Fruit fly (Drosophila melanogaster): ENCODE results near the gene CG12480.
A peak's percentile ranks its signal among the peaks of the same experiment; 100 is the strongest.

The CG12480 gene

DNA sequence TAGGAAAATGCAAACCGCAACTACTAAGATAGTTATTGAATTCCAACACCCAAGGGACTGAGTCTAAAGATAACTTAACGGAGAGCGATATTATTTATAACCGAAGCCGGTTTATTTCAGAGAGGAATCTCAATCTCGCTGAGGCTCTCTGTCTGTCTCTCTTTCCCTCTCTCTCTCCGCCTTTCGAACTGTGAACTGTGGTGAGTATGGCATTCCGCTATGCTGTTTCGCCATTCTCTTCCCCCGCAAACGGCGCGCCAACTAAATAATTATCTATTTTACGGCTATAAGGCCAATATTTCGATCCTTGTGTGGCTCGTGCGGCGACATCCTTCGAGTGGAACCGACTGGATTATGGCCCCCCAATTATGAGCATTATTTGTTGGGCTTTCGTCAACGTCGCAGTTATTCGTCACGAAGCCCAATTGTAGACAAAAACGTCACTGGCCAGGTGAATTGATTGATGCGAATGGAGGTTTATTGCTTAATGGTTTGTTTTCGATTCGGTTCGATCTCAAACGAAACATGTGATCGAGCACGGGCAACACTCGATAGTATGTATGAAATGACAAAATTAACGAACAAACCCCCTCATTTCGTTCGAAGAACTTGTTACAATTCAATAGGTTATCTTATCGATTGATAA lies 42.9 kb downstream of the CG12480 start (continued):
- TF ChIP-seq CG12942 (GFP tag; optimal IDR thresholded peaks at IDR 0.05) = no peak
- no peak for TF ChIP-seq CTCF (GFP tag; optimal IDR thresholded peaks at IDR 0.05)
- no peak for TF ChIP-seq Six4 (GFP tag; optimal IDR thresholded peaks at IDR 0.05)
- no peak for TF ChIP-seq CoRest (tag; optimal IDR thresholded peaks at IDR 0.05)
- no peak for TF ChIP-seq CG18262 (tag; optimal IDR thresholded peaks at IDR 0.05)
- TF ChIP-seq TFAM (GFP tag; optimal IDR thresholded peaks at IDR 0.05) = no peak
- no peak for TF ChIP-seq CG9609 (GFP tag; optimal IDR thresholded peaks at IDR 0.05)
- no peak for TF ChIP-seq CG10462 (GFP tag; optimal IDR thresholded peaks at IDR 0.05)
- TF ChIP-seq CG4282 (GFP tag; optimal IDR thresholded peaks at IDR 0.05) = no peak
- no peak for TF ChIP-seq fru (optimal IDR thresholded peaks at IDR 0.05)
- no peak for TF ChIP-seq toy (GFP tag; IDR thresholded peaks at IDR 0.05)
- TF ChIP-seq org-1 (GFP tag; optimal IDR thresholded peaks at IDR 0.05) = no peak
- TF ChIP-seq Dek (tag; optimal IDR thresholded peaks at IDR 0.05) = no peak
- TF ChIP-seq btn (GFP tag; optimal IDR thresholded peaks at IDR 0.05) = no peak
- TF ChIP-seq Deaf1 (tag; optimal IDR thresholded peaks at IDR 0.05) = peak; percentile 46
- TF ChIP-seq CG13424 (tag; optimal IDR thresholded peaks at IDR 0.05) = no peak
- TF ChIP-seq ken (GFP tag; IDR thresholded peaks at IDR 0.05) = no peak
- peak; percentile 4 for TF ChIP-seq CG17568 (GFP tag; optimal IDR thresholded peaks at IDR 0.05)
- no peak for TF ChIP-seq CG18476 (GFP tag; optimal IDR thresholded peaks at IDR 0.05)
- no peak for TF ChIP-seq Sox100B (GFP tag; optimal IDR thresholded peaks at IDR 0.05)
- no peak for TF ChIP-seq Hr3 (GFP tag; optimal IDR thresholded peaks at IDR 0.05)
- TF ChIP-seq CG18599 (GFP tag; optimal IDR thresholded peaks at IDR 0.05) = no peak
- no peak for TF ChIP-seq Hand (GFP tag; optimal IDR thresholded peaks at IDR 0.05)
- no peak for TF ChIP-seq ase (GFP tag; IDR thresholded peaks at IDR 0.05)
- TF ChIP-seq sens (GFP tag) = no peak
- no peak for TF ChIP-seq zf30C (GFP tag; optimal IDR thresholded peaks at IDR 0.05)
- TF ChIP-seq CG14667 (GFP tag; IDR thresholded peaks at IDR 0.05) = no peak
- peak; percentile 34 for TF ChIP-seq CG13894 (tag; optimal IDR thresholded peaks at IDR 0.05)
- no peak for TF ChIP-seq pfk (GFP tag; optimal IDR thresholded peaks at IDR 0.05)
- peak; percentile 4 for TF ChIP-seq cg (GFP tag; optimal IDR thresholded peaks at IDR 0.05)
- no peak for TF ChIP-seq CG7271 (tag; optimal IDR thresholded peaks at IDR 0.05)
- TF ChIP-seq Jarid2 (GFP tag; optimal IDR thresholded peaks at IDR 0.05) = no peak
- no peak for TF ChIP-seq CG1024 (GFP tag; IDR thresholded peaks at IDR 0.05)
- no peak for TF ChIP-seq bcd (GFP tag; optimal IDR thresholded peaks at IDR 0.05)
- TF ChIP-seq CG2120 (GFP tag; optimal IDR thresholded peaks at IDR 0.05) = no peak
- no peak for TF ChIP-seq CG9437 (GFP tag; optimal IDR thresholded peaks at IDR 0.05)
- TF ChIP-seq crc (GFP tag; optimal IDR thresholded peaks at IDR 0.05) = no peak
- TF ChIP-seq yki (optimal IDR thresholded peaks at IDR 0.05) = peak; percentile 83
- no peak for TF ChIP-seq CG12236 (GFP tag; optimal IDR thresholded peaks at IDR 0.05)
- TF ChIP-seq otp (GFP tag; IDR thresholded peaks at IDR 0.05) = no peak
- no peak for TF ChIP-seq zfh2 (GFP tag; optimal IDR thresholded peaks at IDR 0.05)
- no peak for TF ChIP-seq CG8290 (GFP tag; optimal IDR thresholded peaks at IDR 0.05)
- peak in 1 of 2 experiments; percentile 13 for TF ChIP-seq CG8290 (tag; optimal IDR thresholded peaks at IDR 0.05)
- TF ChIP-seq Bgb (GFP tag; IDR thresholded peaks at IDR 0.05; ENCODE audit: partially characterized antibody) = no peak; the same call in 1 of the 2 replicates
- no peak for TF ChIP-seq CG14441 (GFP tag; IDR thresholded peaks at IDR 0.05)
- no peak for TF ChIP-seq NFAT (GFP tag; IDR thresholded peaks at IDR 0.05)
- TF ChIP-seq CG7987 (GFP tag; optimal IDR thresholded peaks at IDR 0.05) = no peak
- no peak for TF ChIP-seq D19B (GFP tag; optimal IDR thresholded peaks at IDR 0.05)
- peak; percentile 62 for TF ChIP-seq nerfin-1 (tag; optimal IDR thresholded peaks at IDR 0.05)
- TF ChIP-seq Nf-YC (tag; optimal IDR thresholded peaks at IDR 0.05) = no peak
- peak; percentile 92 for TF ChIP-seq CG5180 (GFP tag; optimal IDR thresholded peaks at IDR 0.05)
- TF ChIP-seq CG6689 (GFP tag; IDR thresholded peaks at IDR 0.05) = no peak
- no peak for TF ChIP-seq chif (GFP tag; optimal IDR thresholded peaks at IDR 0.05)
